Worm (Caenorhabditis elegans) whole organism, L4/young adult: ENCODE results near the gene F46F5.16.

Experiments used
- dao-5 ChIP-seq: sonication (generic microtip); optimal IDR thresholded peaks from 2 replicates; lab custom pipeline; 2016; ENCODE audit warnings: missing genotype, missing genetic modification characterization, moderate library complexity, missing compliant biosample characterization
- him-1 ChIP-seq: sonication (generic microtip); optimal IDR thresholded peaks from 2 replicates; lab custom pipeline; 2016; ENCODE audit warnings: missing genotype, missing genetic modification reagents, missing genetic modification characterization, missing compliant biosample characterization

ce11 chrII:791828-792227, 4.8 kb downstream of the F46F5.16 start, which contains the start of gene F46F5.1:
- TF ChIP-seq him-1 (tag; lab: Kevin White, UChicago) (no peak), dao-5 (tag; lab: Kevin White, UChicago) (no peak)
